Worm (Caenorhabditis elegans): ENCODE measurements around the gene K11H12.11.

K11H12.11 gene

DNA sequence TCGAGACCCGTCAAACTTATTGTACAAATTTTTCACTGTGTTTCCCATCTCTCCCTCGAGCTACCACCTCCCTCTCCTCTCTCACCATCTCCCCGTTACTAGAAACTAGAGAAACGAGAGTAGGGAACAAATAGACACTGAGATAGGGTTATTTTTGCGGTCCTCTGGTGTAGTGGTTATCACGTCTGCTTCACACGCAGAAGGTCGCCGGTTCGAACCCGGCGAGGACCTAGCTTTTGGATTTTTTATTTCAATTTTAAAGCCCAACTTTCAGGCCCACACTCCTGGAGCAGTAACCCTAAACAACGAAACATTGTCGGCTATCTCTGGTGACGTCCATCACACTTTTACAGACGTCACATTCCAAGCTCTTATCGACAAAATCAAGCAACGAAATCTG lies 50.0 kb downstream of the K11H12.11 start (continued):
- TF ChIP-seq snpc-4 (tag; optimal IDR thresholded peaks at IDR 0.05), result no peak
- no peak for TF ChIP-seq lin-39 (tag; optimal IDR thresholded peaks at IDR 0.05)
- no peak for TF ChIP-seq attf-4 (tag; optimal IDR thresholded peaks at IDR 0.05)
- peak; percentile 20 to 75; a peak in 1 of 4 replicates for TF ChIP-seq madf-5 (GFP tag; IDR thresholded peaks at IDR 0.05)
- no peak for TF ChIP-seq dpl-1 (GFP tag; optimal IDR thresholded peaks at IDR 0.05)
- TF ChIP-seq dmd-6 (GFP tag; IDR thresholded peaks at IDR 0.05), result peak; percentile 61
- TF ChIP-seq nhr-102 (tag; optimal IDR thresholded peaks at IDR 0.05), result no peak
- no peak for TF ChIP-seq daf-12 (tag; optimal IDR thresholded peaks at IDR 0.05)

- TF ChIP-seq ces-1 (GFP tag; optimal IDR thresholded peaks at IDR 0.05) (no peak), unc-62 (GFP tag; optimal IDR thresholded peaks at IDR 0.05 in 1 of 2) (peak in 1 of 2 experiments; percentile 67), unc-62 (tag; optimal IDR thresholded peaks at IDR 0.05) (no peak), ama-1 (optimal IDR thresholded peaks at IDR 0.05) (no peak)
Measured at ce11 chrIV:619766-620165, 50.6 kb downstream of the K11H12.11 start.

All from whole organism, L4 larva.